Worm (Caenorhabditis elegans) whole organism, L1 larva: ENCODE measurements around the gene srn-1.

Experiments
- C04F5.9 ChIP-seq: sonication (generic microtip); optimal IDR thresholded peaks from 2 replicates; lab custom pipeline; 2016; ENCODE audit warnings: missing genetic modification characterization, missing compliant biosample characterization
- aha-1 ChIP-seq: fragments of 150-350 bp; optimal IDR thresholded peaks from 2 replicates; lab custom pipeline; 2014; ENCODE audit warnings: missing biosample characterization, missing genetic modification characterization
- alr-1 ChIP-seq: fragments of 200-800 bp; sonication (Bioruptor generic); optimal IDR thresholded peaks from 2 replicates; lab custom pipeline; 2018; ENCODE audit warnings: borderline replicate concordance, mild to moderate bottlenecking, missing genetic modification characterization, missing compliant biosample characterization
- aly-2 ChIP-seq: fragments of 150-350 bp; optimal IDR thresholded peaks from 2 replicates; lab custom pipeline; 2014; ENCODE audit warnings: missing biosample characterization, missing genetic modification characterization
- ama-1 ChIP-seq: fragments of 150-350 bp; optimal IDR thresholded peaks from 2 replicates; lab custom pipeline; 2014
- blmp-1 ChIP-seq: fragments of 150-350 bp; optimal IDR thresholded peaks from 2 replicates; lab custom pipeline; 2014; ENCODE audit warnings: missing biosample characterization, missing genetic modification characterization
- ceh-8 ChIP-seq: fragments of 200-800 bp; sonication (Bioruptor generic); optimal IDR thresholded peaks from 2 replicates; lab custom pipeline; 2018; ENCODE audit warnings: mild to moderate bottlenecking, missing genetic modification characterization, moderate library complexity, missing compliant biosample characterization
- ceh-88 ChIP-seq: fragments of 200-800 bp; sonication (Bioruptor generic); IDR thresholded peaks from 2 replicates; pipeline ENCODE4 v1.3.6; 2022; ENCODE audit warnings: missing genetic modification characterization, missing compliant biosample characterization
- dsc-1 ChIP-seq: sonication (generic microtip); optimal IDR thresholded peaks from 2 replicates; lab custom pipeline; 2016; ENCODE audit warnings: mild to moderate bottlenecking, missing genetic modification characterization, missing compliant biosample characterization
- efl-1 ChIP-seq, 4 experiments: fragments of 150-350 bp; optimal IDR thresholded peaks in 3 of 4; peaks in 1 of 4; 1 replicate in 1 of 4; 2 replicates in 3 of 4; lab custom pipeline; 2014; ENCODE audit warnings: missing biosample characterization in 2 of 4, missing genetic modification characterization in 2 of 4, missing genetic modification reagents in 2 of 4
- efl-3 ChIP-seq: fragments of 200-800 bp; sonication (Bioruptor generic); optimal IDR thresholded peaks from 2 replicates; lab custom pipeline; 2018; ENCODE audit warnings: mild to moderate bottlenecking, missing genetic modification characterization, missing compliant biosample characterization
- egl-13 ChIP-seq: sonication (generic microtip); optimal IDR thresholded peaks from 2 replicates; lab custom pipeline; 2016; ENCODE audit warnings: missing genotype, missing genetic modification reagents, missing genetic modification characterization, missing compliant biosample characterization
- elt-2 ChIP-seq: sonication (generic microtip); optimal IDR thresholded peaks from 2 replicates; lab custom pipeline; 2016; ENCODE audit warnings: missing genetic modification characterization, mild to moderate bottlenecking, inconsistent platforms, missing compliant biosample characterization, missing genetic modification reagents
- elt-3 ChIP-seq, 6 experiments: fragments of 150-350 bp in 1 of 6; sonication (generic microtip); optimal IDR thresholded peaks; 2 replicates each; lab custom pipeline; 2017 to 2018; ENCODE audit warnings: missing biosample characterization in 6 of 6, missing genetic modification characterization in 6 of 6, inconsistent platforms in 1 of 6
- hlh-4 ChIP-seq: sonication (generic microtip); optimal IDR thresholded peaks from 2 replicates; lab custom pipeline; 2016; ENCODE audit warnings: mild to moderate bottlenecking, missing genetic modification characterization, missing compliant biosample characterization
- lin-35 ChIP-seq, 2 experiments: fragments of 150-350 bp; optimal IDR thresholded peaks; 2 replicates each; lab custom pipeline; 2014; ENCODE audit warnings: missing biosample characterization in 2 of 2, missing genetic modification characterization in 2 of 2, missing genetic modification reagents in 2 of 2
- lir-3 ChIP-seq: sonication (generic microtip); optimal IDR thresholded peaks from 2 replicates; lab custom pipeline; 2016; ENCODE audit warnings: mild to moderate bottlenecking, missing genetic modification characterization, moderate library complexity, missing compliant biosample characterization; ENCODE audit not compliant: poor library complexity
- lsy-2 ChIP-seq, 2 experiments: fragments of 150-350 bp; optimal IDR thresholded peaks; 2 replicates each; lab custom pipeline; 2014; ENCODE audit warnings: missing biosample characterization in 2 of 2, missing genetic modification characterization in 2 of 2
- nhr-19 ChIP-seq: fragments of 200-800 bp; sonication (Bioruptor generic); conservative IDR thresholded peaks from 2 replicates; pipeline ENCODE4 v1.3.6; 2022; ENCODE audit warnings: missing genetic modification characterization, missing compliant biosample characterization
- nhr-20 ChIP-seq: sonication (generic microtip); optimal IDR thresholded peaks from 2 replicates; lab custom pipeline; 2016; ENCODE audit warnings: mild to moderate bottlenecking, missing genetic modification characterization, missing compliant biosample characterization
- nhr-237 ChIP-seq: fragments of 150-350 bp; optimal IDR thresholded peaks from 2 replicates; lab custom pipeline; 2014; ENCODE audit warnings: missing biosample characterization, missing genetic modification characterization
- nhr-28 ChIP-seq: fragments of 150-350 bp; optimal IDR thresholded peaks from 2 replicates; lab custom pipeline; 2014; ENCODE audit warnings: missing biosample characterization, missing genetic modification characterization
- nhr-47 ChIP-seq: sonication (generic microtip); optimal IDR thresholded peaks from 2 replicates; lab custom pipeline; 2016; ENCODE audit warnings: mild to moderate bottlenecking, missing genetic modification characterization, moderate library complexity, missing compliant biosample characterization
- nhr-71 ChIP-seq: sonication (generic microtip); optimal IDR thresholded peaks from 2 replicates; lab custom pipeline; 2016; ENCODE audit warnings: mild to moderate bottlenecking, missing genetic modification characterization, moderate library complexity, missing compliant biosample characterization
- nhr-76 ChIP-seq: sonication (generic microtip); optimal IDR thresholded peaks from 2 replicates; lab custom pipeline; 2017; ENCODE audit warnings: missing biosample characterization, missing genetic modification characterization
- nhr-85 ChIP-seq: sonication (generic microtip); peaks from one replicate; lab custom pipeline; 2016; ENCODE audit warnings: missing genetic modification characterization, inconsistent platforms, missing compliant biosample characterization
- nhr-90 ChIP-seq: sonication (generic microtip); optimal IDR thresholded peaks from 2 replicates; lab custom pipeline; 2016; ENCODE audit warnings: mild to moderate bottlenecking, missing genetic modification characterization, missing compliant biosample characterization; ENCODE audit not compliant: poor library complexity
- pqm-1 ChIP-seq: sonication (generic microtip); optimal IDR thresholded peaks from 3 replicates; lab custom pipeline; 2017; ENCODE audit warnings: missing biosample characterization, missing genetic modification characterization
- rnt-1 ChIP-seq: sonication (generic microtip); optimal IDR thresholded peaks from 2 replicates; lab custom pipeline; 2016; ENCODE audit warnings: mild to moderate bottlenecking, missing genetic modification characterization, moderate library complexity, missing compliant biosample characterization
- snpc-4 ChIP-seq: fragments of 150-350 bp; optimal IDR thresholded peaks from 2 replicates; lab custom pipeline; 2014; ENCODE audit warnings: missing biosample characterization, missing genetic modification characterization
- sox-4 ChIP-seq: sonication (generic microtip); optimal IDR thresholded peaks from 2 replicates; lab custom pipeline; 2016; ENCODE audit warnings: missing genetic modification characterization, missing compliant biosample characterization
- swsn-7 ChIP-seq: sonication (generic microtip); optimal IDR thresholded peaks from 2 replicates; lab custom pipeline; 2016; ENCODE audit warnings: missing genetic modification characterization, missing compliant biosample characterization
- tbx-2 ChIP-seq: sonication (generic microtip); optimal IDR thresholded peaks from 2 replicates; lab custom pipeline; 2016; ENCODE audit warnings: missing genetic modification characterization, missing compliant biosample characterization
- tlp-1 ChIP-seq: fragments of 150-350 bp; optimal IDR thresholded peaks from 2 replicates; lab custom pipeline; 2014; ENCODE audit warnings: missing biosample characterization, missing genetic modification characterization
- vab-15 ChIP-seq: sonication (generic microtip); optimal IDR thresholded peaks from 2 replicates; lab custom pipeline; 2017; ENCODE audit warnings: missing genotype, mild to moderate bottlenecking, missing genetic modification characterization, missing compliant biosample characterization
- ztf-11 ChIP-seq, 2 experiments: sonication (generic microtip); optimal IDR thresholded peaks; 2 replicates each; lab custom pipeline; 2016 to 2017; ENCODE audit warnings: missing genetic modification characterization in 2 of 2, missing biosample characterization in 1 of 2, missing compliant biosample characterization in 1 of 2

srn-1 gene

DNA sequence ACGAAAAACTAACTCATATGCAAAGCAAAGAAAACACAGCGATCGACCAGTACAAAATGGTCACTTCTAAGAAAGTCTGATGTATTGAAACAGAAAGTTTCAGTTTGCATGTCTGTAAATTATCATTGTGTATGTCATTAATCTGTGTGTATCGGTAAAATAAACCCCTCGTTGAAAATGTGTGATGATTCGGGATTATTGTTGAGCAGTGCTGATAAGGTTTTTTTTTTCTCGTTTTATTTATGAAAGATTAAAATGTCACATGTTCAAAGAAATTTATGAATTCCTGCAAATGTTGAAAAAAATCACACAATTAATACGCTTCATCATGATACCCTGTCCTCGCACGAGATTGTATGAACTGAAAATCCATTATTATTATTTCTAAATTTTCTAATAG is 6.2 kb downstream of the srn-1 start:
- TF ChIP-seq nhr-76 (no peak), nhr-19 (no peak), ceh-88 (GFP tag; lab: Robert Waterston, UW) (no peak), snpc-4 (tag; lab: Kevin White, UChicago) (no peak), vab-15 (tag; lab: Kevin White, UChicago) (no peak), elt-2 (peak; percentile 64)

DNA sequence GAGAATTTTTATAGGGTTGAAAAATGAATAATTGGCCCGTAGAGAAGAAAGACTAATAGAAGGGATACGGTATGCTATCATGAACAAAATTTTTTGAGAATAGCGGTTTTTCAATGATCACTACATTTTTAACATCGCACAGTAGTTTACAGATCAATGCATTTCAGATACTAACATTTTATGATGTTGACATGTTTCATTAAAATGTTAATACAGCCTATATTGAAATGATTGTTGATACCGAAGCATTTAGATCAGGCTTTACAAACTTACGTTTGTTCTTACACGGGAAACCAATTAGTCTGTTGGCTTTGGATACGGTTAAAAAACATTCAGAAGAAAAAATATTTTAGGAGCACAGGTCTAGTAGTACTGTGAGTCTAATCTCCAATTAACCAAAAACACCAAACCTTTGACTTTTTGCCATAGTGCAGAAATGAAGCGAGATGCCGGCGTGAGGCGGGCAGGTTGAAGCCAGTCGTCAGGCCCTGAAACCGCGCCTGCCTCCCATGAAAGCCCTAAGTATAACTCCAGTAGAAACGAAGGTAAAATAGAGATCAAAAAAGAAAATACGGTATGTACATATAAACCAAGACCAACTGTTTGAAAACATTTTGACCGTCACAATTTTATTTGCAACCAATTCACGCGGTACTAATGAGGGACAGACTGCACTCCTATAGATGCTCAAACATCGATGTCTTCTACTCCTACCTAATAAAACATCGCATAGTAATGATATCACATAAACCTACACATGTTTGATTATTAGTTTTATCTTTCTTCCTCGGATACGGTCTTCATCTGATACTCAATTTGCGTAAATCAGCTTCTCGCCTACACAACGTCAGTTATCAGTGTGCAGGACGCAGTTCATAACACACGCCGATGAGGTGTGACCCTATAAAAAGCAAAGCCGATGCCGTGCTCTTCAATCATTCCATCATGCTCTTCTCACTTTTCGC is 7.8 kb downstream of the srn-1 start, which contains the start of gene fil-2:
Gene fil-2 (plus strand): TSS at position 915 of the 965 bp plus-strand sequence.
- TF ChIP-seq lsy-2 (tag; optimal IDR thresholded peaks at IDR 0.05; lab: Kevin White, UChicago) (peak in 1 of 2 experiments; percentile 44), nhr-90 (tag; lab: Kevin White, UChicago) (peak; percentile 66), nhr-19 (0 out of 2 replicates have a peak, but pooled peaks have one; percentile 8), elt-2 (peak; percentile 21), ztf-11 (tag; optimal IDR thresholded peaks at IDR 0.05; lab: Kevin White, UChicago) (no peak), ama-1 (lab: Kevin White, UChicago) (peak; percentile 84), nhr-47 (tag; lab: Kevin White, UChicago) (peak; percentile 14), nhr-20 (tag; lab: Kevin White, UChicago) (peak; percentile 52), nhr-71 (tag; lab: Kevin White, UChicago) (peak; percentile 27), ceh-8 (no peak), hlh-4 (tag; lab: Kevin White, UChicago) (no peak), tbx-2 (tag; lab: Kevin White, UChicago) (no peak), nhr-85 (tag; lab: Kevin White, UChicago) (peak; percentile 40), lir-3 (tag; lab: Kevin White, UChicago) (no peak), lin-35 (GFP tag; optimal IDR thresholded peaks at IDR 0.05; lab: Kevin White, UChicago) (peak in 1 of 2 experiments; percentile 40), nhr-237 (tag; lab: Kevin White, UChicago) (no peak), efl-1 (optimal IDR thresholded peaks at IDR 0.05; lab: Kevin White, UChicago) (no peak), efl-1 (GFP tag; optimal IDR thresholded peaks at IDR 0.05 in 1 of 2; lab: Kevin White, UChicago) (peak in 1 of 2 experiments; percentile 88), efl-3 (GFP tag; lab: Kevin White, UChicago) (no peak)

DNA sequence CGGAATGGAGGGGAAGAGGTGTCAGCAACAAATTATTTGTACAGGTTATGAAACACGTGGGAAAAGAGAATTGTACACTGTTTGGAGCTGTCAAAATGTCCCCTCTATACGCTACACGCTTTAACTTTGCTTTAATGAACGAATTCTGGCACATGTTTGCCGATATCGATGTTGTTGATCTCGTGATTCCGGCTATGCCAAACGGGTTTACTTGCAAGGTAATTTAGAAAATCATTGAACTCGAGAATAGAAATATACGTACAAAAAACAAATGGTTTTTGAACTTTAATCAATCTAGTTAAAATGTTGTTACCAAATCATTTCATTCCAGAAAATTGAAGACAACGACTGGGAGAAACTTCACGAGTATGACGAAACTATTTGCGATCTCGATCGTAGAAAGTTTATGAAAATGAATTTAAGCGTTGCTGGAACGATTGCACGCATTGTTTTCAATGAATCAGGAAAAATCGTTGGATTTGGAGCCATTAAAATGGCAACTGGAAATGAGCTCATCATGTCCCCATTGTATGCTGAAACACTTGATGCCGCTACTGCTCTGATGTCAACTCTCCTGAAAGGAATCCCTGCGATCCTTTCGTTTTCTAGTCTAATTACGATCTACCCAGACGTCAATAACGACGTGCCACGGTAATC is 8.9 kb downstream of the srn-1 start:
- TF ChIP-seq sox-4 (tag; lab: Kevin White, UChicago) (no peak), lsy-2 (tag; optimal IDR thresholded peaks at IDR 0.05; lab: Kevin White, UChicago) (peak in 1 of 2 experiments; percentile 16), dsc-1 (tag; lab: Kevin White, UChicago) (no peak), nhr-28 (tag; lab: Kevin White, UChicago) (no peak), swsn-7 (no peak), ztf-11 (tag; optimal IDR thresholded peaks at IDR 0.05; lab: Kevin White, UChicago) (no peak), nhr-90 (tag; lab: Kevin White, UChicago) (no peak), C04F5.9 (tag; lab: Kevin White, UChicago) (no peak), alr-1 (tag; lab: Kevin White, UChicago) (no peak), lin-35 (GFP tag; optimal IDR thresholded peaks at IDR 0.05; lab: Kevin White, UChicago) (peak in 1 of 2 experiments; percentile 36), blmp-1 (tag; lab: Kevin White, UChicago) (no peak), rnt-1 (tag; lab: Kevin White, UChicago) (no peak), pqm-1 (tag; lab: Kevin White, UChicago) (no peak), egl-13 (tag; lab: Kevin White, UChicago) (no peak), elt-3 (tag; optimal IDR thresholded peaks at IDR 0.05; lab: Kevin White, UChicago) (peak in 1 of 6 experiments; percentile 11), ceh-8 (no peak), aha-1 (no peak), aly-2 (tag; lab: Kevin White, UChicago) (no peak), tlp-1 (no peak), efl-1 (optimal IDR thresholded peaks at IDR 0.05; lab: Kevin White, UChicago) (no peak), efl-1 (GFP tag; optimal IDR thresholded peaks at IDR 0.05 in 1 of 2; lab: Kevin White, UChicago) (peak in 1 of 2 experiments; percentile 85), ama-1 (lab: Kevin White, UChicago) (peak; percentile 8)
